Worm (Caenorhabditis elegans) whole organism, L4 larva: ENCODE data around the gene vps-54.

Source experiments
- F49E8.2 ChIP-seq: sonication (generic microtip); optimal IDR thresholded peaks from 2 replicates; lab custom pipeline; 2016; ENCODE audit warnings: missing compliant biosample characterization, mild to moderate bottlenecking, missing genetic modification characterization, borderline replicate concordance
- T26A8.4 ChIP-seq: fragments of 200-800 bp; sonication (Bioruptor generic); IDR thresholded peaks from 2 replicates; pipeline ENCODE4 v1.3.6; 2022; ENCODE audit warnings: missing genetic modification characterization, missing compliant biosample characterization
- Y48G9A.11 ChIP-seq: fragments of 200-800 bp; sonication (Bioruptor generic); IDR thresholded peaks from 2 replicates; pipeline ENCODE4 v1.3.6; 2022; ENCODE audit warnings: missing genetic modification reagents, missing genetic modification characterization, missing compliant biosample characterization
- Y75B8A.6 ChIP-seq: fragments of 200-800 bp; sonication (Bioruptor generic); IDR thresholded peaks from 2 replicates; pipeline ENCODE4 v1.3.6; 2022; ENCODE audit warnings: missing genetic modification reagents, missing genetic modification characterization, missing compliant biosample characterization
- ZK337.2 ChIP-seq: fragments of 200-800 bp; sonication (Bioruptor generic); IDR thresholded peaks from 2 replicates; pipeline ENCODE4 v1.3.6; 2022; ENCODE audit warnings: missing genetic modification reagents, missing genetic modification characterization, missing compliant biosample characterization
- ZK546.5 ChIP-seq, 2 experiments: sonication (generic microtip); optimal IDR thresholded peaks; 2 replicates each; lab custom pipeline; 2017; ENCODE audit warnings: missing biosample characterization in 2 of 2, missing genetic modification characterization in 2 of 2
- aha-1 ChIP-seq: fragments of 150-350 bp; peaks from one replicate; lab custom pipeline; 2014; ENCODE audit warnings: missing biosample characterization, missing genetic modification characterization
- aly-2 ChIP-seq: sonication (generic microtip); optimal IDR thresholded peaks from 2 replicates; lab custom pipeline; 2018; ENCODE audit warnings: missing biosample characterization, missing genetic modification characterization
- attf-4 ChIP-seq: sonication (generic microtip); optimal IDR thresholded peaks from 3 replicates; lab custom pipeline; 2017; ENCODE audit warnings: missing biosample characterization, missing genetic modification characterization
- ceh-62 ChIP-seq: sonication (generic microtip); optimal IDR thresholded peaks from 2 replicates; lab custom pipeline; 2017; ENCODE audit warnings: missing biosample characterization, missing genetic modification characterization
- ceh-82 ChIP-seq: sonication (generic microtip); optimal IDR thresholded peaks from 2 replicates; lab custom pipeline; 2017; ENCODE audit warnings: missing biosample characterization, missing genetic modification characterization
- ces-1 ChIP-seq: fragments of 150-350 bp; sonication (generic microtip); optimal IDR thresholded peaks from 4 replicates; lab custom pipeline; 2014; ENCODE audit warnings: missing biosample characterization, missing genetic modification reagents, missing genetic modification characterization
- cey-2 ChIP-seq: sonication (generic microtip); optimal IDR thresholded peaks from 3 replicates; lab custom pipeline; 2017; ENCODE audit warnings: missing genetic modification characterization, mild to moderate bottlenecking, missing compliant biosample characterization, antibody characterized with exemption, borderline replicate concordance; ENCODE audit not compliant: insufficient read depth
- daf-12 ChIP-seq: fragments of 150-350 bp; optimal IDR thresholded peaks from 2 replicates; lab custom pipeline; 2014; ENCODE audit warnings: missing biosample characterization, missing genetic modification reagents, missing genetic modification characterization
- daf-16 ChIP-seq, 3 experiments: sonication (generic microtip); optimal IDR thresholded peaks; 2 replicates each; lab custom pipeline; 2016 to 2017; ENCODE audit warnings: missing genetic modification characterization in 3 of 3, missing genetic modification reagents in 3 of 3, mild to moderate bottlenecking in 2 of 3, missing compliant biosample characterization in 2 of 3, missing biosample characterization in 1 of 3, moderate library complexity in 1 of 3
- daf-19 ChIP-seq: fragments of 200-800 bp; sonication (Bioruptor generic); conservative IDR thresholded peaks from 2 replicates; pipeline ENCODE4 v1.3.6; 2022; ENCODE audit warnings: missing genetic modification characterization, missing compliant biosample characterization
- dmd-6 ChIP-seq: fragments of 200-800 bp; sonication (Bioruptor generic); IDR thresholded peaks from 2 replicates; pipeline ENCODE4 v1.3.6; 2022; ENCODE audit warnings: missing genetic modification reagents, missing genetic modification characterization, missing compliant biosample characterization
- dpl-1 ChIP-seq: fragments of 150-350 bp; optimal IDR thresholded peaks from 2 replicates; lab custom pipeline; 2014; ENCODE audit warnings: missing biosample characterization, missing genetic modification reagents, missing genetic modification characterization
- egl-27 ChIP-seq: sonication (generic microtip); optimal IDR thresholded peaks from 3 replicates; lab custom pipeline; 2017; ENCODE audit warnings: missing biosample characterization, missing genetic modification reagents, missing genetic modification characterization
- fkh-10 ChIP-seq: fragments of 150-350 bp; optimal IDR thresholded peaks from 2 replicates; lab custom pipeline; 2014; ENCODE audit warnings: missing biosample characterization, missing genetic modification reagents, missing genetic modification characterization
- hlh-11 ChIP-seq: fragments of 200-800 bp; sonication (Bioruptor generic); optimal IDR thresholded peaks from 2 replicates; lab custom pipeline; 2018; ENCODE audit warnings: mild to moderate bottlenecking, missing genetic modification characterization, missing compliant biosample characterization
- jun-1 ChIP-seq: fragments of 150-350 bp; optimal IDR thresholded peaks from 2 replicates; lab custom pipeline; 2014; ENCODE audit warnings: missing biosample characterization, missing genetic modification reagents, missing genetic modification characterization
- lin-1 ChIP-seq: fragments of 200-800 bp; sonication (Bioruptor generic); IDR thresholded peaks from 2 replicates; pipeline ENCODE4 v1.3.6; 2022; ENCODE audit warnings: missing genetic modification reagents, missing genetic modification characterization, missing compliant biosample characterization
- lin-15B ChIP-seq: fragments of 150-350 bp; sonication (generic microtip); optimal IDR thresholded peaks from 3 replicates; lab custom pipeline; 2014; ENCODE audit warnings: missing biosample characterization, missing genetic modification characterization
- lsy-2 ChIP-seq, 2 experiments: fragments of 150-350 bp in 1 of 2; sonication (generic microtip) in 1 of 2; optimal IDR thresholded peaks; 2 replicates each; lab custom pipeline; 2014 to 2017; ENCODE audit warnings: missing biosample characterization in 2 of 2, missing genetic modification characterization in 2 of 2
- madf-5 ChIP-seq, 2 experiments: fragments of 200-800 bp; sonication (Bioruptor generic); IDR thresholded peaks; 2 replicates each; pipeline ENCODE4 v1.3.6; 2022; ENCODE audit warnings: missing compliant biosample characterization in 2 of 2, missing genetic modification characterization in 2 of 2
- mdt-29 ChIP-seq: fragments of 200-800 bp; sonication (Bioruptor generic); IDR thresholded peaks from 2 replicates; pipeline ENCODE4 v1.3.6; 2022; ENCODE audit warnings: missing genetic modification reagents, missing genetic modification characterization, missing compliant biosample characterization
- mep-1 ChIP-seq: fragments of 150-350 bp; sonication (generic microtip); optimal IDR thresholded peaks from 3 replicates; lab custom pipeline; 2014; ENCODE audit warnings: missing biosample characterization, missing genetic modification characterization
- mxl-2 ChIP-seq: fragments of 200-800 bp; sonication (Bioruptor generic); conservative IDR thresholded peaks from 2 replicates; pipeline ENCODE4 v1.3.6; 2022; ENCODE audit warnings: missing genetic modification reagents, missing genetic modification characterization, missing compliant biosample characterization
- nhr-102 ChIP-seq: sonication (generic microtip); optimal IDR thresholded peaks from 2 replicates; lab custom pipeline; 2016; ENCODE audit warnings: mild to moderate bottlenecking, missing genetic modification characterization, moderate library complexity, missing compliant biosample characterization
- nhr-11 ChIP-seq: fragments of 150-350 bp; optimal IDR thresholded peaks from 2 replicates; lab custom pipeline; 2014; ENCODE audit warnings: missing biosample characterization, missing genetic modification characterization
- nhr-111 ChIP-seq: fragments of 200-800 bp; sonication (Bioruptor generic); optimal IDR thresholded peaks from 2 replicates; lab custom pipeline; 2018; ENCODE audit warnings: mild to moderate bottlenecking, missing genetic modification characterization, missing compliant biosample characterization
- nhr-237 ChIP-seq: sonication (generic microtip); optimal IDR thresholded peaks from 2 replicates; lab custom pipeline; 2017; ENCODE audit warnings: missing biosample characterization, missing genetic modification characterization
- nhr-25 ChIP-seq: sonication (generic microtip); optimal IDR thresholded peaks from 2 replicates; lab custom pipeline; 2017; ENCODE audit warnings: missing genetic modification characterization, mild to moderate bottlenecking, missing compliant biosample characterization, antibody characterized with exemption, moderate library complexity, borderline replicate concordance; ENCODE audit not compliant: insufficient read depth
- nhr-28 ChIP-seq: fragments of 150-350 bp; optimal IDR thresholded peaks from 2 replicates; lab custom pipeline; 2014; ENCODE audit warnings: missing biosample characterization, missing genetic modification characterization
- nhr-41 ChIP-seq: fragments of 200-800 bp; sonication (Bioruptor generic); IDR thresholded peaks from 2 replicates; pipeline ENCODE4 v1.3.6; 2022; ENCODE audit warnings: missing genetic modification reagents, missing genetic modification characterization, missing compliant biosample characterization
- nhr-42 ChIP-seq: fragments of 200-800 bp; sonication (Bioruptor generic); IDR thresholded peaks from 2 replicates; pipeline ENCODE4 v1.3.6; 2022; ENCODE audit warnings: missing genetic modification characterization, missing compliant biosample characterization
- nhr-48 ChIP-seq: sonication (generic microtip); optimal IDR thresholded peaks from 2 replicates; lab custom pipeline; 2016; ENCODE audit warnings: mild to moderate bottlenecking, missing genetic modification characterization, missing compliant biosample characterization
- nhr-6 ChIP-seq: fragments of 150-350 bp; optimal IDR thresholded peaks from 2 replicates; lab custom pipeline; 2014; ENCODE audit warnings: missing biosample characterization, missing genetic modification characterization
- pha-4 ChIP-seq, 2 experiments: fragments of 150-350 bp in 1 of 2; fragments of 200-800 bp in 1 of 2; sonication (Bioruptor generic) in 1 of 2; IDR thresholded peaks in 1 of 2; optimal IDR thresholded peaks in 1 of 2; 2 replicates each; pipeline versions ENCODE4 v1.3.6 to Lab custom; 2014 to 2022; ENCODE audit warnings: missing genetic modification characterization in 2 of 2, missing genetic modification reagents in 2 of 2, missing biosample characterization in 1 of 2, missing compliant biosample characterization in 1 of 2
- php-3 ChIP-seq: fragments of 200-800 bp; sonication (Bioruptor generic); IDR thresholded peaks from 2 replicates; pipeline ENCODE4 v1.3.6; 2022; ENCODE audit warnings: missing genetic modification reagents, missing genetic modification characterization, missing compliant biosample characterization
- pqm-1 ChIP-seq: sonication (generic microtip); optimal IDR thresholded peaks from 2 replicates; lab custom pipeline; 2017; ENCODE audit warnings: missing biosample characterization, missing genetic modification characterization
- rbr-2 ChIP-seq: sonication (generic microtip); optimal IDR thresholded peaks from 2 replicates; lab custom pipeline; 2016; ENCODE audit warnings: missing genotype, missing genetic modification characterization, missing compliant biosample characterization
- sdz-12 ChIP-seq: fragments of 200-800 bp; sonication (Bioruptor generic); optimal IDR thresholded peaks from 2 replicates; lab custom pipeline; 2018; ENCODE audit warnings: mild to moderate bottlenecking, missing genetic modification characterization, missing compliant biosample characterization
- set-16 ChIP-seq: fragments of 200-800 bp; sonication (Bioruptor generic); IDR thresholded peaks from 2 replicates; pipeline ENCODE4 v1.3.6; 2022; ENCODE audit warnings: missing genetic modification reagents, missing genetic modification characterization, missing compliant biosample characterization
- spr-3 ChIP-seq: fragments of 200-800 bp; sonication (Bioruptor generic); optimal IDR thresholded peaks from 2 replicates; lab custom pipeline; 2018; ENCODE audit warnings: mild to moderate bottlenecking, missing genetic modification characterization, missing compliant biosample characterization
- unc-62 ChIP-seq, 3 experiments: fragments of 150-350 bp in 1 of 3; sonication (generic microtip); optimal IDR thresholded peaks in 2 of 3; peaks in 1 of 3; 1 replicate in 1 of 3; 2 replicates in 2 of 3; lab custom pipeline; 2014 to 2017; ENCODE audit warnings: missing biosample characterization in 3 of 3, missing genetic modification characterization in 3 of 3, missing genetic modification reagents in 3 of 3, missing genotype in 1 of 3
- zag-1 ChIP-seq: fragments of 150-350 bp; optimal IDR thresholded peaks from 2 replicates; lab custom pipeline; 2014; ENCODE audit warnings: missing biosample characterization, missing genetic modification characterization
- zip-11 ChIP-seq: fragments of 200-800 bp; sonication (Bioruptor generic); IDR thresholded peaks from 2 replicates; pipeline ENCODE4 v1.3.6; 2022; ENCODE audit warnings: missing genetic modification characterization, missing compliant biosample characterization
- zip-2 ChIP-seq: fragments of 150-350 bp; optimal IDR thresholded peaks from 2 replicates; lab custom pipeline; 2014; ENCODE audit warnings: missing biosample characterization, missing genetic modification characterization
- ztf-7 ChIP-seq: fragments of 150-350 bp; optimal IDR thresholded peaks from 2 replicates; lab custom pipeline; 2014; ENCODE audit warnings: missing biosample characterization, missing genetic modification characterization

vps-54 gene

DNA sequence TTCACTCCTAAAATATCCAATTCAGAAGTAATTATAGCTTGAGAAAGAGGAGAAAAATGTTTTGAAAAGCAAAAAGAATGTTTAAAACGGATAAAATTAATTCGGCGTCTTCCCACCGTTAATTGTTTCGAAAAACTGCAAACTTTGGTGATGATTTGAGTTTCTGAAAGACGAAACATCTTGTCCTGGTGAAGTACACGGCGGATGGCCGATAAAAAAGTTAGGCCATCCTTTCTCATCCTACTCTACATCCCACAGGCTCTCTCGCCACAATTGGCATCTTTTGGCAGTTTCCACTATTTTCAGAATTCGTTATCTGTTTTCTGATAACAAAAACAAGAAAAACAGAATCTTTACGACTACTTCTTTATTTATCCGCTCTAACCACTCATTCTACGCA is 50.3 kb downstream of the vps-54 start, which contains the start of the genes C35A5.8 and hda-11 (continued):
- no peak for TF ChIP-seq set-16 (GFP tag; lab: Robert Waterston, UW)
- TF ChIP-seq lin-15B (tag; lab: Kevin White, UChicago), result no peak
- TF ChIP-seq nhr-237 (tag; lab: Kevin White, UChicago), result no peak
- peak; percentile 73 for TF ChIP-seq dpl-1
- TF ChIP-seq daf-19 (GFP tag; lab: Robert Waterston, UW), result no peak
- TF ChIP-seq unc-62 (GFP tag; optimal IDR thresholded peaks at IDR 0.05 in 1 of 2; lab: Kevin White, UChicago), result peak in 1 of 2 experiments; percentile 92
- no peak for TF ChIP-seq unc-62 (tag; optimal IDR thresholded peaks at IDR 0.05; lab: Kevin White, UChicago)
- no peak for TF ChIP-seq pqm-1 (tag; lab: Kevin White, UChicago)
- TF ChIP-seq egl-27 (tag; lab: Kevin White, UChicago), result no peak
- peak; percentile 89 for TF ChIP-seq ZK337.2 (GFP tag; lab: Robert Waterston, UW)
- TF ChIP-seq jun-1 (tag; lab: Kevin White, UChicago), result no peak
- TF ChIP-seq sdz-12 (GFP tag; lab: Kevin White, UChicago), result peak; percentile 41
- peak; percentile 32 for TF ChIP-seq nhr-6 (tag; lab: Kevin White, UChicago)
- no peak for TF ChIP-seq attf-4
- no peak for TF ChIP-seq nhr-28 (tag; lab: Kevin White, UChicago)
- TF ChIP-seq aha-1 (tag; lab: Kevin White, UChicago), result peak; percentile 42
- TF ChIP-seq daf-16 (GFP tag; optimal IDR thresholded peaks at IDR 0.05; lab: Kevin White, UChicago), result no peak
- no peak for TF ChIP-seq daf-16 (tag; optimal IDR thresholded peaks at IDR 0.05; lab: Kevin White, UChicago)
- TF ChIP-seq F49E8.2, result no peak
- TF ChIP-seq cey-2 (tag; lab: Kevin White, UChicago), result no peak
- TF ChIP-seq nhr-111 (GFP tag; lab: Kevin White, UChicago), result no peak
- TF ChIP-seq hlh-11 (tag; lab: Kevin White, UChicago), result no peak
- no peak for TF ChIP-seq daf-12 (tag; lab: Kevin White, UChicago)
- no peak; the same call in 1 of the 2 replicates for TF ChIP-seq T26A8.4
- peak; percentile 48 for TF ChIP-seq rbr-2 (tag; lab: Kevin White, UChicago)
- no peak for TF ChIP-seq mdt-29 (GFP tag; lab: Robert Waterston, UW)
- TF ChIP-seq dmd-6 (GFP tag; lab: Robert Waterston, UW), result peak; percentile 61
- TF ChIP-seq nhr-48 (tag; lab: Kevin White, UChicago), result peak; percentile 31
- no peak for TF ChIP-seq ztf-7 (tag; lab: Kevin White, UChicago)
- no peak for TF ChIP-seq ceh-62 (tag; lab: Kevin White, UChicago)
- no peak for TF ChIP-seq ceh-82 (tag; lab: Kevin White, UChicago)
- TF ChIP-seq aly-2 (tag; lab: Kevin White, UChicago), result no peak
- TF ChIP-seq fkh-10, result no peak
- no peak for TF ChIP-seq mep-1 (tag; lab: Kevin White, UChicago)
- TF ChIP-seq spr-3, result no peak
- peak; percentile 4 for TF ChIP-seq nhr-25 (tag; lab: Kevin White, UChicago)
- no peak for TF ChIP-seq Y75B8A.6 (GFP tag; lab: Robert Waterston, UW)
- TF ChIP-seq lin-1 (GFP tag; lab: Robert Waterston, UW), result no peak
- 0 out of 2 replicates have a peak, but pooled peaks have one; percentile 27 for TF ChIP-seq mxl-2
- TF ChIP-seq php-3 (GFP tag; lab: Robert Waterston, UW), result no peak
- no peak for TF ChIP-seq ZK546.5 (tag; optimal IDR thresholded peaks at IDR 0.05; lab: Kevin White, UChicago)
- TF ChIP-seq madf-5 (GFP tag; IDR thresholded peaks at IDR 0.05; lab: Robert Waterston, UW), result no peak
- no peak for TF ChIP-seq zip-11
- TF ChIP-seq ces-1 (GFP tag; lab: Kevin White, UChicago), result no peak
- TF ChIP-seq nhr-102 (tag; lab: Kevin White, UChicago), result no peak
- TF ChIP-seq zag-1, result no peak
- peak in 1 of 2 experiments; percentile 78 for TF ChIP-seq lsy-2 (tag; optimal IDR thresholded peaks at IDR 0.05; lab: Kevin White, UChicago)
- TF ChIP-seq zip-2 (tag; lab: Kevin White, UChicago), result no peak
- TF ChIP-seq pha-4 (GFP tag; IDR thresholded peaks at IDR 0.05; lab: Robert Waterston, UW), result no peak; the same call in 1 of the 2 replicates
- TF ChIP-seq pha-4 (tag; optimal IDR thresholded peaks at IDR 0.05; lab: Kevin White, UChicago), result no peak
- no peak for TF ChIP-seq nhr-41
- no peak for TF ChIP-seq nhr-42
- TF ChIP-seq Y48G9A.11 (GFP tag; lab: Robert Waterston, UW), result peak; percentile 48
- no peak for TF ChIP-seq nhr-11 (tag; lab: Kevin White, UChicago)
